Worm (Caenorhabditis elegans): Measurements from ENCODE around the gene F43D2.6.

ce11 chrV:14640769-14641168 lies 5.8 kb upstream of the F43D2.6 start, which contains the start of gene C54G10.1:
- TF ChIP-seq ceh-14 (tag; optimal IDR thresholded peaks at IDR 0.05) = no peak
- no peak for TF ChIP-seq ceh-19 (GFP tag; optimal IDR thresholded peaks at IDR 0.05)

All from whole organism, late embryonic.